Worm (Caenorhabditis elegans) whole organism, young adult: ENCODE data around the gene sws-1.

ENCODE experiments used
- B0019.2 ChIP-seq: fragments of 200-800 bp; sonication (Bioruptor generic); conservative IDR thresholded peaks from 2 replicates; pipeline ENCODE4 v1.3.6; 2022; ENCODE audit warnings: missing genetic modification reagents, missing genetic modification characterization, missing compliant biosample characterization
- C06A6.2 ChIP-seq: fragments of 200-800 bp; sonication (Bioruptor generic); conservative IDR thresholded peaks from 2 replicates; pipeline ENCODE4 v1.3.6; 2022; ENCODE audit warnings: missing genetic modification characterization, missing compliant biosample characterization
- F33H1.4 ChIP-seq: fragments of 200-800 bp; sonication (Bioruptor generic); IDR thresholded peaks from 2 replicates; pipeline ENCODE4 v1.3.6; 2022; ENCODE audit warnings: missing genetic modification reagents, missing genetic modification characterization, missing compliant biosample characterization
- F52B5.7 ChIP-seq: sonication (generic microtip); optimal IDR thresholded peaks from 2 replicates; lab custom pipeline; 2016; ENCODE audit warnings: mild to moderate bottlenecking, missing genetic modification characterization, missing compliant biosample characterization
- F55B11.4 ChIP-seq: sonication (generic microtip); optimal IDR thresholded peaks from 2 replicates; lab custom pipeline; 2016; ENCODE audit warnings: missing compliant biosample characterization, missing genetic modification characterization, borderline replicate concordance; ENCODE audit not compliant: insufficient read depth
- F57C9.4 ChIP-seq: sonication (generic microtip); optimal IDR thresholded peaks from 2 replicates; lab custom pipeline; 2017; ENCODE audit warnings: mild to moderate bottlenecking, missing genetic modification characterization, missing compliant biosample characterization
- K11D2.4 ChIP-seq: fragments of 200-800 bp; sonication (Bioruptor generic); IDR thresholded peaks from 2 replicates; pipeline ENCODE4 v1.3.6; 2022; ENCODE audit warnings: missing genetic modification reagents, missing genetic modification characterization, missing compliant biosample characterization
- K12H6.12 ChIP-seq: fragments of 200-800 bp; sonication (Bioruptor generic); optimal IDR thresholded peaks from 2 replicates; lab custom pipeline; 2018; ENCODE audit warnings: mild to moderate bottlenecking, missing genetic modification characterization, missing compliant biosample characterization
- T07F8.4 ChIP-seq: sonication (generic microtip); optimal IDR thresholded peaks from 2 replicates; lab custom pipeline; 2016; ENCODE audit warnings: mild to moderate bottlenecking, missing genetic modification characterization, moderate library complexity, missing compliant biosample characterization
- Y53G8AR.9 ChIP-seq: fragments of 200-800 bp; sonication (Bioruptor generic); conservative IDR thresholded peaks from 2 replicates; pipeline ENCODE4 v1.3.6; 2022; ENCODE audit warnings: missing genetic modification reagents, missing genetic modification characterization, missing compliant biosample characterization
- Y67H2A.10 ChIP-seq: fragments of 200-800 bp; sonication (Bioruptor generic); conservative IDR thresholded peaks from 2 replicates; pipeline ENCODE4 v1.3.6; 2022; ENCODE audit warnings: missing genetic modification reagents, missing genetic modification characterization, missing compliant biosample characterization
- Y95B8A.8 ChIP-seq: fragments of 200-800 bp; sonication (Bioruptor generic); IDR thresholded peaks from 2 replicates; pipeline ENCODE4 v1.3.6; 2022; ENCODE audit warnings: missing genetic modification reagents, missing genetic modification characterization, missing compliant biosample characterization
- akir-1 ChIP-seq: fragments of 200-800 bp; sonication (Bioruptor generic); optimal IDR thresholded peaks from 2 replicates; lab custom pipeline; 2018; ENCODE audit warnings: mild to moderate bottlenecking, missing genetic modification characterization, moderate library complexity, missing compliant biosample characterization
- aptf-2 ChIP-seq: fragments of 200-800 bp; sonication (Bioruptor generic); conservative IDR thresholded peaks from 2 replicates; pipeline ENCODE4 v1.3.6; 2022; ENCODE audit warnings: missing genetic modification reagents, missing genetic modification characterization, missing compliant biosample characterization
- attf-5 ChIP-seq: fragments of 200-800 bp; sonication (Bioruptor generic); optimal IDR thresholded peaks from 2 replicates; lab custom pipeline; 2018; ENCODE audit warnings: mild to moderate bottlenecking, missing genetic modification characterization, missing compliant biosample characterization
- bed-1 ChIP-seq: fragments of 200-800 bp; sonication (Bioruptor generic); IDR thresholded peaks from 2 replicates; pipeline ENCODE4 v1.3.6; 2022; ENCODE audit warnings: missing genetic modification reagents, missing genetic modification characterization, missing compliant biosample characterization
- ccch-3 ChIP-seq: fragments of 200-800 bp; sonication (Bioruptor generic); optimal IDR thresholded peaks from 2 replicates; lab custom pipeline; 2018; ENCODE audit warnings: mild to moderate bottlenecking, missing genetic modification characterization, missing compliant biosample characterization
- cebp-1 ChIP-seq, 2 experiments: fragments of 200-800 bp in 1 of 2; sonication (Bioruptor generic) in 1 of 2; sonication (generic microtip) in 1 of 2; IDR thresholded peaks in 1 of 2; optimal IDR thresholded peaks in 1 of 2; 2 replicates each; pipeline versions ENCODE4 v1.3.6 to Lab custom; 2017 to 2022; ENCODE audit warnings: missing compliant biosample characterization in 2 of 2, missing genetic modification characterization in 2 of 2, mild to moderate bottlenecking in 1 of 2, missing genetic modification reagents in 1 of 2, moderate library complexity in 1 of 2
- ceh-27 ChIP-seq: fragments of 200-800 bp; sonication (Bioruptor generic); optimal IDR thresholded peaks from 2 replicates; lab custom pipeline; 2018; ENCODE audit warnings: mild to moderate bottlenecking, missing genetic modification characterization, moderate library complexity, missing compliant biosample characterization
- efl-1 ChIP-seq: fragments of 150-350 bp; optimal IDR thresholded peaks from 2 replicates; lab custom pipeline; 2014; ENCODE audit warnings: missing biosample characterization, missing genetic modification reagents, missing genetic modification characterization
- egl-18 ChIP-seq: fragments of 200-800 bp; sonication (Bioruptor generic); IDR thresholded peaks from 2 replicates; pipeline ENCODE4 v1.3.6; 2022; ENCODE audit warnings: missing genetic modification reagents, missing genetic modification characterization, missing compliant biosample characterization
- hlh-12 ChIP-seq: sonication (generic microtip); optimal IDR thresholded peaks from 2 replicates; lab custom pipeline; 2016; ENCODE audit warnings: missing genetic modification characterization, missing compliant biosample characterization
- hlh-26 ChIP-seq: fragments of 200-800 bp; sonication (Bioruptor generic); conservative IDR thresholded peaks from 2 replicates; pipeline ENCODE4 v1.3.6; 2022; ENCODE audit warnings: missing genetic modification reagents, missing genetic modification characterization, missing compliant biosample characterization
- hmg-1.2 ChIP-seq: fragments of 200-800 bp; sonication (Bioruptor generic); IDR thresholded peaks from 2 replicates; pipeline ENCODE4 v1.3.6; 2022; ENCODE audit warnings: missing genetic modification reagents, missing genetic modification characterization, missing compliant biosample characterization
- hmg-20 ChIP-seq: fragments of 200-800 bp; sonication (Bioruptor generic); IDR thresholded peaks from 2 replicates; pipeline ENCODE4 v1.3.6; 2022; ENCODE audit warnings: missing genetic modification reagents, missing genetic modification characterization, missing compliant biosample characterization
- hrde-1 ChIP-seq: sonication (generic microtip); optimal IDR thresholded peaks from 2 replicates; lab custom pipeline; 2016; ENCODE audit warnings: missing genetic modification characterization, mild to moderate bottlenecking, missing compliant biosample characterization, moderate library complexity, missing genotype, missing genetic modification reagents, borderline replicate concordance
- lag-1 ChIP-seq: fragments of 200-800 bp; sonication (Bioruptor generic); IDR thresholded peaks from 2 replicates; pipeline ENCODE4 v1.3.6; 2022; ENCODE audit warnings: missing genetic modification reagents, missing genetic modification characterization, missing compliant biosample characterization
- let-607 ChIP-seq, 2 experiments: fragments of 200-800 bp in 1 of 2; sonication (Bioruptor generic) in 1 of 2; sonication (generic microtip) in 1 of 2; optimal IDR thresholded peaks; 2 replicates each; lab custom pipeline; 2016 to 2018; ENCODE audit warnings: mild to moderate bottlenecking in 2 of 2, missing compliant biosample characterization in 2 of 2, missing genetic modification characterization in 2 of 2, moderate library complexity in 2 of 2, missing genotype in 1 of 2
- lin-35 ChIP-seq, 3 experiments: fragments of 150-350 bp in 2 of 3; sonication (generic microtip) in 1 of 3; optimal IDR thresholded peaks; 2 replicates each; lab custom pipeline; 2014 to 2018; ENCODE audit warnings: missing biosample characterization in 3 of 3, missing genetic modification characterization in 3 of 3, missing genetic modification reagents in 3 of 3
- lin-40 ChIP-seq: sonication (generic microtip); optimal IDR thresholded peaks from 2 replicates; lab custom pipeline; 2016; ENCODE audit warnings: missing genetic modification characterization, mild to moderate bottlenecking, missing compliant biosample characterization, missing genotype, missing genetic modification reagents
- madf-3 ChIP-seq: fragments of 200-800 bp; sonication (Bioruptor generic); IDR thresholded peaks from 2 replicates; pipeline ENCODE4 v1.3.6; 2022; ENCODE audit warnings: missing genetic modification reagents, missing genetic modification characterization, missing compliant biosample characterization
- madf-6 ChIP-seq: fragments of 200-800 bp; sonication (Bioruptor generic); IDR thresholded peaks from 2 replicates; pipeline ENCODE4 v1.3.6; 2022; ENCODE audit warnings: missing genetic modification reagents, missing genetic modification characterization, missing compliant biosample characterization
- mcd-1 ChIP-seq: fragments of 200-800 bp; sonication (Bioruptor generic); IDR thresholded peaks from 2 replicates; pipeline ENCODE4 v1.3.6; 2022; ENCODE audit warnings: missing genetic modification reagents, missing genetic modification characterization, missing compliant biosample characterization
- mxl-1 ChIP-seq: sonication (generic microtip); optimal IDR thresholded peaks from 2 replicates; lab custom pipeline; 2016; ENCODE audit warnings: missing genetic modification characterization, missing compliant biosample characterization
- nfya-2 ChIP-seq: fragments of 200-800 bp; sonication (Bioruptor generic); IDR thresholded peaks from 2 replicates; pipeline ENCODE4 v1.3.6; 2022; ENCODE audit warnings: missing genetic modification reagents, missing genetic modification characterization, missing compliant biosample characterization
- nhr-179 ChIP-seq: sonication (generic microtip); optimal IDR thresholded peaks from 2 replicates; lab custom pipeline; 2016; ENCODE audit warnings: mild to moderate bottlenecking, missing genetic modification characterization, missing compliant biosample characterization
- nhr-90 ChIP-seq: sonication (generic microtip); optimal IDR thresholded peaks from 2 replicates; lab custom pipeline; 2016; ENCODE audit warnings: missing genotype, mild to moderate bottlenecking, missing genetic modification characterization, missing compliant biosample characterization
- sdz-38 ChIP-seq: sonication (generic microtip); optimal IDR thresholded peaks from 2 replicates; lab custom pipeline; 2016; ENCODE audit warnings: missing genotype, missing genetic modification characterization, missing compliant biosample characterization
- snpc-1.1 ChIP-seq: sonication (generic microtip); optimal IDR thresholded peaks from 2 replicates; lab custom pipeline; 2017; ENCODE audit warnings: missing genetic modification characterization, mild to moderate bottlenecking, missing compliant biosample characterization, antibody characterized with exemption, moderate library complexity, missing genotype, missing genetic modification reagents; ENCODE audit not compliant: insufficient read depth
- snpc-1.3 ChIP-seq: sonication (generic microtip); optimal IDR thresholded peaks from 2 replicates; lab custom pipeline; 2017; ENCODE audit warnings: missing genetic modification characterization, mild to moderate bottlenecking, missing compliant biosample characterization, antibody characterized with exemption, moderate library complexity, missing genotype, missing genetic modification reagents; ENCODE audit not compliant: insufficient read depth
- snpc-3.4 ChIP-seq: sonication (generic microtip); optimal IDR thresholded peaks from 2 replicates; lab custom pipeline; 2017; ENCODE audit warnings: missing genetic modification characterization, mild to moderate bottlenecking, missing compliant biosample characterization, antibody characterized with exemption, moderate library complexity, missing genotype, missing genetic modification reagents
- sptf-2 ChIP-seq: fragments of 200-800 bp; sonication (Bioruptor generic); optimal IDR thresholded peaks from 2 replicates; lab custom pipeline; 2018; ENCODE audit warnings: mild to moderate bottlenecking, missing genetic modification characterization, missing compliant biosample characterization
- unc-62 ChIP-seq: fragments of 150-350 bp; optimal IDR thresholded peaks from 2 replicates; lab custom pipeline; 2014; ENCODE audit warnings: missing biosample characterization, missing genetic modification reagents, missing genetic modification characterization
- ztf-28 ChIP-seq: fragments of 200-800 bp; sonication (Bioruptor generic); IDR thresholded peaks from 2 replicates; pipeline ENCODE4 v1.3.6; 2022; ENCODE audit warnings: missing genetic modification reagents, missing genetic modification characterization, missing compliant biosample characterization
- ztf-3 ChIP-seq: fragments of 200-800 bp; sonication (Bioruptor generic); optimal IDR thresholded peaks from 2 replicates; lab custom pipeline; 2018; ENCODE audit warnings: mild to moderate bottlenecking, missing genetic modification characterization, missing compliant biosample characterization
- ztf-6 ChIP-seq: fragments of 200-800 bp; sonication (Bioruptor generic); IDR thresholded peaks from 2 replicates; pipeline ENCODE4 v1.3.6; 2022; ENCODE audit warnings: missing genetic modification reagents, missing genetic modification characterization, missing compliant biosample characterization

sws-1 gene

ce11 chrV:18967479-18968056, 13.7 kb downstream of the sws-1 start, which contains the start of gene Y39B6A.43 (continued):
- no peak for TF ChIP-seq T07F8.4 (tag; lab: Kevin White, UChicago)
- TF ChIP-seq sptf-2 (GFP tag; lab: Kevin White, UChicago), result no peak
- peak; percentile 88 for TF ChIP-seq F57C9.4 (tag; lab: Kevin White, UChicago)
- peak; percentile 86 for TF ChIP-seq F33H1.4
- TF ChIP-seq K11D2.4 (GFP tag; lab: Robert Waterston, UW), result peak; percentile 99
- peak; percentile 93 for TF ChIP-seq hmg-1.2 (GFP tag; lab: Robert Waterston, UW)
- TF ChIP-seq B0019.2 (GFP tag; lab: Robert Waterston, UW), result peak; percentile 91
- peak; percentile 87 for TF ChIP-seq ztf-3 (GFP tag; lab: Kevin White, UChicago)
- peak; percentile 82 to 87 for TF ChIP-seq let-607 (tag; optimal IDR thresholded peaks at IDR 0.05; lab: Kevin White, UChicago)
- TF ChIP-seq cebp-1 (GFP tag; IDR thresholded peaks at IDR 0.05; lab: Robert Waterston, UW), result peak; percentile 83
- peak; percentile 94 for TF ChIP-seq cebp-1 (tag; optimal IDR thresholded peaks at IDR 0.05; lab: Kevin White, UChicago)
- 0 out of 2 replicates have a peak, but pooled peaks have one; percentile 78 for TF ChIP-seq bed-1 (GFP tag; lab: Robert Waterston, UW)
- peak; percentile 59 for TF ChIP-seq nhr-90 (tag; lab: Kevin White, UChicago)
- TF ChIP-seq mxl-1 (tag; lab: Kevin White, UChicago), result no peak
- peak; percentile 92 for TF ChIP-seq C06A6.2 (GFP tag; lab: Robert Waterston, UW)
- TF ChIP-seq sdz-38, result no peak
- TF ChIP-seq hrde-1 (tag; lab: Kevin White, UChicago), result peak; percentile 84
- peak; percentile 64 for TF ChIP-seq snpc-1.1
- peak; percentile 98 for TF ChIP-seq Y95B8A.8 (GFP tag; lab: Robert Waterston, UW)
- peak; percentile 100 for TF ChIP-seq mcd-1 (GFP tag; lab: Robert Waterston, UW)
- TF ChIP-seq lin-40 (tag; lab: Kevin White, UChicago), result peak; percentile 96
- TF ChIP-seq hlh-12 (tag; lab: Kevin White, UChicago), result no peak
- TF ChIP-seq F52B5.7 (tag; lab: Kevin White, UChicago), result peak; percentile 97
- peak; percentile 99 for TF ChIP-seq attf-5
- peak; percentile 80; the same call in 1 of the 2 replicates for TF ChIP-seq ztf-6 (GFP tag; lab: Robert Waterston, UW)
- 0 out of 2 replicates have a peak, but pooled peaks have one; percentile 50 for TF ChIP-seq lag-1
- 0 out of 2 replicates have a peak, but pooled peaks have one; percentile 51 for TF ChIP-seq nfya-2 (GFP tag; lab: Robert Waterston, UW)
- TF ChIP-seq F55B11.4 (tag; lab: Kevin White, UChicago), result no peak
- TF ChIP-seq nhr-179, result no peak
- TF ChIP-seq lin-35 (GFP tag; optimal IDR thresholded peaks at IDR 0.05; lab: Kevin White, UChicago), result peak; percentile 80 to 99 (median 96)
- peak; percentile 99 for TF ChIP-seq Y53G8AR.9 (GFP tag; lab: Robert Waterston, UW)
- TF ChIP-seq ceh-27 (GFP tag; lab: Kevin White, UChicago), result peak; percentile 97
- peak; percentile 93 for TF ChIP-seq egl-18 (GFP tag; lab: Robert Waterston, UW)
- peak; percentile 90 for TF ChIP-seq hmg-20 (GFP tag; lab: Robert Waterston, UW)
- TF ChIP-seq madf-3, result peak; percentile 97
- peak; percentile 62 for TF ChIP-seq unc-62 (GFP tag; lab: Kevin White, UChicago)
- peak; percentile 94 for TF ChIP-seq efl-1 (GFP tag; lab: Kevin White, UChicago)
- peak; percentile 94 for TF ChIP-seq madf-6 (GFP tag; lab: Robert Waterston, UW)
- TF ChIP-seq hlh-26 (GFP tag; lab: Robert Waterston, UW), result no peak
- TF ChIP-seq snpc-3.4 (tag; lab: Kevin White, UChicago), result peak; percentile 94
- no peak for TF ChIP-seq akir-1 (GFP tag; lab: Kevin White, UChicago)
- peak; percentile 96 for TF ChIP-seq ztf-28 (GFP tag; lab: Robert Waterston, UW)
- peak; percentile 88 for TF ChIP-seq Y67H2A.10 (GFP tag; lab: Robert Waterston, UW)
- TF ChIP-seq aptf-2 (GFP tag; lab: Robert Waterston, UW), result peak; percentile 58; the same call in 1 of the 2 replicates
- TF ChIP-seq snpc-1.3 (tag; lab: Kevin White, UChicago), result peak; percentile 91
- TF ChIP-seq K12H6.12 (tag; lab: Kevin White, UChicago), result peak; percentile 100
- TF ChIP-seq ccch-3 (GFP tag; lab: Kevin White, UChicago), result no peak
